Worm (Caenorhabditis elegans): ENCODE measurements around the gene nhr-214.

ce11 chrX:12679603-12680002, 22.3 kb downstream of the nhr-214 start:
- TF ChIP-seq snpc-4 (tag; optimal IDR thresholded peaks at IDR 0.05) (no peak), nhr-237 (tag; optimal IDR thresholded peaks at IDR 0.05) (no peak), sptf-1 (tag; optimal IDR thresholded peaks at IDR 0.05) (no peak), nhr-76 (tag; optimal IDR thresholded peaks at IDR 0.05) (no peak), ztf-11 (tag; optimal IDR thresholded peaks at IDR 0.05) (no peak)

Measured in whole organism, mixed stage, embryonic.